Fruit fly (Drosophila melanogaster): ENCODE measurements around the gene CG4995.

CG4995 gene

DNA sequence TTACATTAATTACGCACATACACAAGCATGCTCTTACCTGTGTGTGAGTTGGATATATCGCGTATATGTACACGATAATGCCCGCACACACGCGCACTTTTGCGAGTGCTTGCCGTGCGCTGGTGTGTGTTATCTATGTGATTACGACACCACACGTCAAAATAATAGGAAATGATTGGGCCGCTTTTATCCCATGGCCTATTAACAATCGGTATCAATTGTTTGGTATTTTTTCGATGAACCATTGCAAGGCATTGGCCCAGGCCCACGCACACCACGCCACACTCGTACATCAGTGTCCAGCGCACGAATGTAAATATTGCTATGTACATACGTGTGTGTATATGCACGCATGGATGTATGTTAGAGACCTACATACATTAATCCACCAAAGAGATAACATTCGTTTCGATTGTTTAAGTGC is 12.6 kb downstream of the CG4995 start (continued):
- TF ChIP-seq CG6272 (GFP tag; IDR thresholded peaks at IDR 0.05) (no peak), kah (GFP tag; optimal IDR thresholded peaks at IDR 0.05) (peak; percentile 76), CG16813 (GFP tag; IDR thresholded peaks at IDR 0.05; ENCODE audit: partially characterized antibody) (0 out of 3 replicates have a peak, but pooled peaks have one; percentile 40), CG6175 (GFP tag; IDR thresholded peaks at IDR 0.05) (no peak), CG14441 (GFP tag; IDR thresholded peaks at IDR 0.05) (peak; percentile 51; the same call in 1 of the 2 replicates), Drgx (GFP tag; IDR thresholded peaks at IDR 0.05) (no peak), Sry-β (GFP tag; optimal IDR thresholded peaks at IDR 0.05) (peak; percentile 17), CG12391 (tag; optimal IDR thresholded peaks at IDR 0.05) (peak; percentile 46), CG15696 (tag; optimal IDR thresholded peaks at IDR 0.05) (peak; percentile 72), PHDP (tag; optimal IDR thresholded peaks at IDR 0.05) (peak; percentile 65), aop (GFP tag; IDR thresholded peaks at IDR 0.05) (no peak), pros (GFP tag; optimal IDR thresholded peaks at IDR 0.05) (peak; percentile 74), pita (GFP tag; optimal IDR thresholded peaks at IDR 0.05) (no peak), CG3163 (GFP tag; optimal IDR thresholded peaks at IDR 0.05) (peak; percentile 63), sob (GFP tag; IDR thresholded peaks at IDR 0.05) (peak; percentile 72; the same call in 1 of the 2 replicates), MBD-R2 (GFP tag; IDR thresholded peaks at IDR 0.05) (peak; percentile 81), ci (GFP tag; IDR thresholded peaks at IDR 0.05) (no peak; the same call in 2 of the 3 replicates), Hsf (GFP tag; optimal IDR thresholded peaks at IDR 0.05) (peak; percentile 44), CG2199 (GFP tag; IDR thresholded peaks at IDR 0.05) (peak; percentile 86; the same call in 2 of the 3 replicates), D19B (GFP tag; optimal IDR thresholded peaks at IDR 0.05) (peak; percentile 54), ftz-f1 (GFP tag; optimal IDR thresholded peaks at IDR 0.05) (peak; percentile 83), gem (tag; optimal IDR thresholded peaks at IDR 0.05) (peak; percentile 45), CG7372 (GFP tag; IDR thresholded peaks at IDR 0.05) (0 out of 2 replicates have a peak, but pooled peaks have one; percentile 10), Taf1 (GFP tag; IDR thresholded peaks at IDR 0.05) (0 out of 2 replicates have a peak, but pooled peaks have one; percentile 24), CG6689 (GFP tag; IDR thresholded peaks at IDR 0.05) (peak; percentile 32; the same call in 1 of the 2 replicates), CG17829 (tag; optimal IDR thresholded peaks at IDR 0.05) (peak; percentile 63), CG1603 (tag; optimal IDR thresholded peaks at IDR 0.05) (peak; percentile 81), Oli (tag; optimal IDR thresholded peaks at IDR 0.05) (no peak), YL-1 (GFP tag; optimal IDR thresholded peaks at IDR 0.05) (peak; percentile 88), CG9932 (GFP tag; IDR thresholded peaks at IDR 0.05) (peak; percentile 78; the same call in 1 of the 2 replicates), E2f1 (GFP tag; IDR thresholded peaks at IDR 0.05) (no peak), HLH54F (GFP tag; optimal IDR thresholded peaks at IDR 0.05) (peak; percentile 25), CG6254 (GFP tag; optimal IDR thresholded peaks at IDR 0.05) (peak; percentile 75), grau (tag; optimal IDR thresholded peaks at IDR 0.05) (peak; percentile 62), CG8478 (optimal IDR thresholded peaks at IDR 0.05) (no peak), dpn (GFP tag; optimal IDR thresholded peaks at IDR 0.05) (peak; percentile 44 to 62), Optix (GFP tag; IDR thresholded peaks at IDR 0.05) (no peak), onecut (GFP tag; IDR thresholded peaks at IDR 0.05) (peak; percentile 74), Mes4 (GFP tag; optimal IDR thresholded peaks at IDR 0.05) (no peak), Ravus (GFP tag; IDR thresholded peaks at IDR 0.05) (no peak), gt (GFP tag; IDR thresholded peaks at IDR 0.05) (no peak), Fer3 (tag; optimal IDR thresholded peaks at IDR 0.05) (peak; percentile 63), sima (GFP tag; optimal IDR thresholded peaks at IDR 0.05) (no peak), sr (GFP tag; IDR thresholded peaks at IDR 0.05) (no peak), Usf (GFP tag; optimal IDR thresholded peaks at IDR 0.05) (no peak), gcm2 (GFP tag; optimal IDR thresholded peaks at IDR 0.05) (peak; percentile 22), Blimp-1 (GFP tag; optimal IDR thresholded peaks at IDR 0.05) (no peak), dmrt11E (tag; optimal IDR thresholded peaks at IDR 0.05) (peak; percentile 25), CG11456 (GFP tag; IDR thresholded peaks at IDR 0.05) (no peak), her (GFP tag; optimal IDR thresholded peaks at IDR 0.05) (peak; percentile 75), CG1832 (GFP tag; optimal IDR thresholded peaks at IDR 0.05) (no peak), zf30C (GFP tag; optimal IDR thresholded peaks at IDR 0.05) (no peak)
